Worm (Caenorhabditis elegans): Measurements from ENCODE around the gene acd-4.

acd-4 gene

DNA sequence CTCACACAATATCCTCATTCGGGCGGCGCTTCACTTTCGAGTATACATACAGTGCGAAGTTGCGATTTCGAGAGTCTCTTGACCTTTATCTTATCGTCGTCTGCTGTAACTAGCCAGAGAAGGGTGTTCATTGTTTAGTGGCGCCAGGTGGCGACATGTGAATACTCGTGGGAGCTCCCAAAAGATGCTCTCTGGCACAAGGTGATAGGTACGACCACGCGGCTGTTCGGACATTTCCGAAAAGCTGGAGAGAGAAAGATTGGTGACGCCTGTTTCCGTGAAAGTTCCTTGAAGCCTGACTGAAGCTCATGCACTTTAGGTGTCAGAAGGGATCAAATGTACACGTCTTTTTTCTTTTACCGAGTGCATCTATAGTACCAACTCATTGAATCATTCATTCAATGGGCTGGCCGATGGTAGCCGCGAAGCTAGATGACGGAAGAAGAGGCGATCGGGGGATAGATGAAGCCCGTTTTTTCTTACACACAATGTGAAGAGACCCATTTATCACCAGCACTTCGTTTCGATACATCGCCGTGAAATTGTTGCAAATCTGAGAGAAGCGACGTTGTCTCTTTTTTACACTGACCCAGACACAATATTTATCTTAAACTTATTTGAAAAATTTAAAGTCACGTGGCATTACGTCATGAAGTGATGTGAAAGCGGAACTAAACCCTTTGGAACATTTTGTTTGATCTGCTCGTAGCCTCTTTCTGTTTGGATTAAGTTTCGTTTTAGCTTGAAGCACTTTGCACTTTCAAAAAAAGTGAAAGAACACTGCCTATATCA lies 29.4 kb downstream of the acd-4 start:
- no peak for TF ChIP-seq R02D3.7 (tag; optimal IDR thresholded peaks at IDR 0.05)
- TF ChIP-seq nhr-6 (tag; optimal IDR thresholded peaks at IDR 0.05) = no peak
- no peak for TF ChIP-seq nhr-237 (tag; optimal IDR thresholded peaks at IDR 0.05)
- no peak for TF ChIP-seq zag-1 (tag; optimal IDR thresholded peaks at IDR 0.05)
- TF ChIP-seq ceh-82 (tag; optimal IDR thresholded peaks at IDR 0.05) = no peak
- TF ChIP-seq F13H6.1 (tag; optimal IDR thresholded peaks at IDR 0.05) = peak; percentile 71
- TF ChIP-seq skn-1 (tag; optimal IDR thresholded peaks at IDR 0.05) = no peak
- TF ChIP-seq alr-1 (tag; optimal IDR thresholded peaks at IDR 0.05) = no peak
- TF ChIP-seq sma-9 (GFP tag; optimal IDR thresholded peaks at IDR 0.05) = peak; percentile 78
- no peak for TF ChIP-seq sma-9 (tag; optimal IDR thresholded peaks at IDR 0.05)
- no peak for TF ChIP-seq egl-27 (tag; optimal IDR thresholded peaks at IDR 0.05)
- no peak for TF ChIP-seq nhr-11 (tag; optimal IDR thresholded peaks at IDR 0.05)
- TF ChIP-seq Y55F3AM.14 (GFP tag; optimal IDR thresholded peaks at IDR 0.05) = no peak
- no peak for TF ChIP-seq unc-62 (GFP tag; optimal IDR thresholded peaks at IDR 0.05)
- no peak for TF ChIP-seq lin-39 (tag; optimal IDR thresholded peaks at IDR 0.05)
- no peak for TF ChIP-seq dmd-4 (tag; optimal IDR thresholded peaks at IDR 0.05)
- TF ChIP-seq elt-1 (tag; optimal IDR thresholded peaks at IDR 0.05) = no peak
- no peak for TF ChIP-seq mbf-1 (tag; optimal IDR thresholded peaks at IDR 0.05)
- TF ChIP-seq nhr-77 (tag; optimal IDR thresholded peaks at IDR 0.05) = no peak
- TF ChIP-seq nhr-21 (tag; optimal IDR thresholded peaks at IDR 0.05) = no peak
- TF ChIP-seq lsy-2 (tag; optimal IDR thresholded peaks at IDR 0.05) = peak in 1 of 2 experiments; percentile 25
- no peak for TF ChIP-seq lin-11 (tag; optimal IDR thresholded peaks at IDR 0.05)
- TF ChIP-seq fos-1 (tag; optimal IDR thresholded peaks at IDR 0.05) = no peak
- TF ChIP-seq ceh-16 (tag; optimal IDR thresholded peaks at IDR 0.05) = no peak
- no peak for TF ChIP-seq ztf-1 (GFP tag; conservative IDR thresholded peaks at IDR 0.05)
- TF ChIP-seq snpc-4 (tag; optimal IDR thresholded peaks at IDR 0.05) = no peak
- TF ChIP-seq aly-2 (tag; optimal IDR thresholded peaks at IDR 0.05) = no peak
- TF ChIP-seq nhr-129 (tag; optimal IDR thresholded peaks at IDR 0.05) = peak; percentile 33
- no peak for TF ChIP-seq mab-5 (tag; optimal IDR thresholded peaks at IDR 0.05)
- TF ChIP-seq nhr-10 (tag; optimal IDR thresholded peaks at IDR 0.05) = no peak
- no peak for TF ChIP-seq nhr-25 (tag; optimal IDR thresholded peaks at IDR 0.05)
- no peak for TF ChIP-seq sma-3 (GFP tag; optimal IDR thresholded peaks at IDR 0.05)
- TF ChIP-seq peb-1 (tag; optimal IDR thresholded peaks at IDR 0.05) = no peak

DNA sequence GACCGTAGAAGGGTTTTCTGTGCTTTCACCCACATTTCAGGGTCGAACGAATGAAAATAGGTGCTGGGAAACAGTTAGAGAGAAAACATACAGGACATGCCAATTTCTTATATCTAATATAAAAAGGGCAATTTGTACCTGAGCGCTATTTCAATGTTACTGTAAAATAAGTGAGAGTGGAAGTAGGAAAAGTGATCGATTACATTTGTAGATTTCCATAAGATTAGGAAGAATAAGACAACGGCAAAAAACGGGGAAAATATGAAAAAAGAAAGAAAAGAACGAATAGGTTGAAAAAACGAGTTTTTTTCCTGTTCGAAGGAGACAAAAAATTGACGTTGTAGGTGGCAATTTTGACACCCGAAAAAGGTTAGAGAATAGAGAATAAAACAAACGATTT lies 30.2 kb downstream of the acd-4 start:
- no peak for TF ChIP-seq fos-1 (tag; optimal IDR thresholded peaks at IDR 0.05)
- TF ChIP-seq nhr-25 (tag; optimal IDR thresholded peaks at IDR 0.05) = peak; percentile 65
- TF ChIP-seq lin-11 (tag; optimal IDR thresholded peaks at IDR 0.05) = no peak
- TF ChIP-seq elt-3 (tag; optimal IDR thresholded peaks at IDR 0.05) = no peak
- TF ChIP-seq sma-9 (GFP tag; optimal IDR thresholded peaks at IDR 0.05) = no peak
- TF ChIP-seq sma-9 (tag; optimal IDR thresholded peaks at IDR 0.05) = no peak
- no peak for TF ChIP-seq mab-5 (tag; optimal IDR thresholded peaks at IDR 0.05)
- no peak for TF ChIP-seq zag-1 (tag; optimal IDR thresholded peaks at IDR 0.05)
- TF ChIP-seq Y55F3AM.14 (GFP tag; optimal IDR thresholded peaks at IDR 0.05) = no peak
- TF ChIP-seq ZK546.5 (tag; optimal IDR thresholded peaks at IDR 0.05) = no peak
- TF ChIP-seq ztf-4 (tag; optimal IDR thresholded peaks at IDR 0.05) = no peak
- no peak for TF ChIP-seq ama-1 (optimal IDR thresholded peaks at IDR 0.05)
- TF ChIP-seq mdl-1 (tag; optimal IDR thresholded peaks at IDR 0.05) = no peak
- no peak for TF ChIP-seq skn-1 (tag; optimal IDR thresholded peaks at IDR 0.05)
- TF ChIP-seq nhr-23 (tag; optimal IDR thresholded peaks at IDR 0.05) = no peak
- TF ChIP-seq dmd-4 (tag; optimal IDR thresholded peaks at IDR 0.05) = no peak
- TF ChIP-seq gmeb-1 (tag; optimal IDR thresholded peaks at IDR 0.05) = no peak
- TF ChIP-seq ceh-16 (tag; optimal IDR thresholded peaks at IDR 0.05) = peak; percentile 47
- no peak for TF ChIP-seq lin-13 (GFP tag; optimal IDR thresholded peaks at IDR 0.05)
- TF ChIP-seq blmp-1 (tag; optimal IDR thresholded peaks at IDR 0.05; ENCODE audit: insufficient read depth) = peak; percentile 93
- no peak for TF ChIP-seq egl-27 (tag; optimal IDR thresholded peaks at IDR 0.05)
- no peak for TF ChIP-seq alr-1 (tag; optimal IDR thresholded peaks at IDR 0.05)
- TF ChIP-seq nhr-21 (tag; optimal IDR thresholded peaks at IDR 0.05) = no peak
- no peak for TF ChIP-seq lsy-2 (tag; optimal IDR thresholded peaks at IDR 0.05)
